Worm (Caenorhabditis elegans): ENCODE measurements around the gene F10E7.5.

F10E7.5 gene

DNA sequence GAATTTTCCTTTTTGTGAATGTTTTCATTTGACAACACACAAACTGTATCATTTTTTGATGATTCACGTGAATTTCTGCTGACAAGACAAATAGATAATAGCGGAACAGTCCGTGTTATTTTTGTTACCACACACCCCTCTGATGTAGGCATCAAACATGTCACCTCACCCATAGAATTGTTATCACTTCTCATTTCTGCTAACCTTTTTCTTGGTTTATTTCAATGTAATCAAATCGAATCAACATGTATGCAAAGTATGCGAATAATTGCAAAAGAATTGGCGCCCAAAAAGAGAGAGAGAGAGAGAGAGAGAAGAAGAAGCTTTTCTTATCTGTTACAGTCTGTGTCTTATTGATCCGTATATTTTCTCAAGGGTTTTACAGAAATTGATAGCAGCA lies 45.6 kb downstream of the F10E7.5 start (continued):
- TF ChIP-seq spr-3 (GFP tag; optimal IDR thresholded peaks at IDR 0.05) (no peak), madf-5 (GFP tag; IDR thresholded peaks at IDR 0.05) (no peak), lsy-2 (tag; optimal IDR thresholded peaks at IDR 0.05) (peak in 1 of 2 experiments; percentile 36), lin-15B (tag; optimal IDR thresholded peaks at IDR 0.05) (no peak), skn-1 (tag; optimal IDR thresholded peaks at IDR 0.05) (no peak), unc-39 (tag; optimal IDR thresholded peaks at IDR 0.05) (no peak), daf-8 (GFP tag; IDR thresholded peaks at IDR 0.05) (no peak), ama-1 (optimal IDR thresholded peaks at IDR 0.05) (no peak), nhr-77 (tag; optimal IDR thresholded peaks at IDR 0.05) (peak; percentile 68), ceh-32 (tag; optimal IDR thresholded peaks at IDR 0.05; ENCODE audit: poor library complexity) (no peak), snpc-1.2 (GFP tag; IDR thresholded peaks at IDR 0.05) (no peak), nhr-237 (tag; optimal IDR thresholded peaks at IDR 0.05) (no peak), daf-16 (GFP tag; optimal IDR thresholded peaks at IDR 0.05) (no peak), daf-16 (tag; optimal IDR thresholded peaks at IDR 0.05) (peak; percentile 95), F26F4.8 (GFP tag; conservative IDR thresholded peaks at IDR 0.05) (no peak), dpl-1 (GFP tag; optimal IDR thresholded peaks at IDR 0.05) (no peak), nhr-76 (tag; optimal IDR thresholded peaks at IDR 0.05) (no peak), madf-9 (GFP tag; conservative IDR thresholded peaks at IDR 0.05) (no peak), ceh-20 (GFP tag; IDR thresholded peaks at IDR 0.05) (no peak), sdz-12 (GFP tag; optimal IDR thresholded peaks at IDR 0.05) (no peak), R02D3.7 (tag; optimal IDR thresholded peaks at IDR 0.05) (no peak), zfp-3 (GFP tag; conservative IDR thresholded peaks at IDR 0.05) (no peak), tag-97 (GFP tag; IDR thresholded peaks at IDR 0.05) (no peak), nhr-25 (tag; optimal IDR thresholded peaks at IDR 0.05; ENCODE audit: borderline replicate concordance, insufficient read depth) (no peak), zip-2 (tag; optimal IDR thresholded peaks at IDR 0.05) (no peak), lin-13 (GFP tag; optimal IDR thresholded peaks at IDR 0.05) (no peak), D1046.2 (GFP tag; IDR thresholded peaks at IDR 0.05) (no peak), ceh-62 (tag; optimal IDR thresholded peaks at IDR 0.05) (no peak), unc-62 (GFP tag; optimal IDR thresholded peaks at IDR 0.05 in 1 of 2) (peak in 1 of 2 experiments; percentile 69), unc-62 (tag; optimal IDR thresholded peaks at IDR 0.05) (no peak), zip-11 (GFP tag; IDR thresholded peaks at IDR 0.05) (no peak), F37D6.2 (tag; optimal IDR thresholded peaks at IDR 0.05) (no peak), ZK337.2 (GFP tag; IDR thresholded peaks at IDR 0.05) (no peak), mes-2 (tag; optimal IDR thresholded peaks at IDR 0.05; ENCODE audit: poor library complexity, severe bottlenecking) (no peak), dmd-9 (GFP tag; IDR thresholded peaks at IDR 0.05) (no peak), snpc-4 (tag; optimal IDR thresholded peaks at IDR 0.05) (no peak), ctbp-1 (GFP tag; IDR thresholded peaks at IDR 0.05) (no peak), attf-4 (tag; optimal IDR thresholded peaks at IDR 0.05) (no peak), nhr-42 (GFP tag; IDR thresholded peaks at IDR 0.05) (no peak), cey-2 (tag; optimal IDR thresholded peaks at IDR 0.05; ENCODE audit: borderline replicate concordance, insufficient read depth) (no peak), lin-1 (GFP tag; IDR thresholded peaks at IDR 0.05) (no peak), mdt-29 (GFP tag; IDR thresholded peaks at IDR 0.05) (no peak), nhr-41 (GFP tag; IDR thresholded peaks at IDR 0.05) (no peak), lin-39 (tag; optimal IDR thresholded peaks at IDR 0.05) (no peak), daf-12 (tag; optimal IDR thresholded peaks at IDR 0.05) (no peak), Y105C5A.15 (GFP tag; IDR thresholded peaks at IDR 0.05) (no peak), T26A8.4 (GFP tag; IDR thresholded peaks at IDR 0.05) (no peak), zfp-2 (tag; optimal IDR thresholded peaks at IDR 0.05) (no peak), rbr-2 (tag; optimal IDR thresholded peaks at IDR 0.05) (no peak), dmd-8 (GFP tag; IDR thresholded peaks at IDR 0.05) (no peak), lin-29 (GFP tag; IDR thresholded peaks at IDR 0.05) (no peak), php-3 (GFP tag; IDR thresholded peaks at IDR 0.05) (peak; percentile 68), aly-2 (tag; optimal IDR thresholded peaks at IDR 0.05) (no peak), aha-1 (tag) (no peak)

Measured in whole organism, L4 larva.